1 worm cellular context compared by ENCODE assay signal in genomic region chrV:8657911-8658310, ce11.
TF ChIP-seq lines count a peak whose summit lies in the region.

No protein-coding gene starts in this region.

TF ChIP-seq in whole organism, L1 larva, 84 proteins besides CTCF, POLR2A, EP300 and RAD21 (continued from another document):
- TF ChIP-seq nhr-76 (tag; optimal IDR thresholded peaks at IDR 0.05; lab: Kevin White, UChicago) (no peak), hpl-2 (GFP tag; optimal IDR thresholded peaks at IDR 0.05; lab: Kevin White, UChicago) (no peak), nhr-85 (tag; lab: Kevin White, UChicago) (peak; percentile 51), C16A3.4 (tag; optimal IDR thresholded peaks at IDR 0.05; lab: Kevin White, UChicago) (no peak), unc-62 (GFP tag; optimal IDR thresholded peaks at IDR 0.05; lab: Kevin White, UChicago) (no peak), lin-35 (GFP tag; optimal IDR thresholded peaks at IDR 0.05; lab: Kevin White, UChicago) (peak in 1 of 2 experiments; percentile 3), ces-1 (GFP tag; optimal IDR thresholded peaks at IDR 0.05; lab: Kevin White, UChicago) (no peak), elt-2 (tag; optimal IDR thresholded peaks at IDR 0.05; lab: Kevin White, UChicago) (no peak), tbx-2 (tag; optimal IDR thresholded peaks at IDR 0.05; lab: Kevin White, UChicago) (no peak), lin-13 (GFP tag; optimal IDR thresholded peaks at IDR 0.05; lab: Kevin White, UChicago) (no peak)
